Worm (Caenorhabditis elegans) whole organism, midembryonic: ENCODE data around the gene rha-1.

Experiments
- cog-1 ChIP-seq: sonication (generic microtip); optimal IDR thresholded peaks from 2 replicates; lab custom pipeline; 2016; ENCODE audit warnings: missing genetic modification characterization, missing compliant biosample characterization
- flt-1 ChIP-seq: fragments of 200-800 bp; sonication (Bioruptor generic); IDR thresholded peaks from 2 replicates; pipeline ENCODE4 v1.3.6; 2022; ENCODE audit warnings: missing genetic modification characterization, missing compliant biosample characterization
- ref-1 ChIP-seq: fragments of 200-800 bp; sonication (Bioruptor generic); conservative IDR thresholded peaks from 2 replicates; pipeline ENCODE4 v1.3.6; 2022; ENCODE audit warnings: missing genetic modification reagents, missing genetic modification characterization, missing compliant biosample characterization
- tab-1 ChIP-seq: fragments of 200-800 bp; sonication (Bioruptor generic); IDR thresholded peaks from 2 replicates; pipeline ENCODE4 v1.3.6; 2022; ENCODE audit warnings: missing genetic modification characterization, missing compliant biosample characterization
- ztf-23 ChIP-seq: fragments of 200-800 bp; sonication (Bioruptor generic); IDR thresholded peaks from 2 replicates; pipeline ENCODE4 v1.3.6; 2022; ENCODE audit warnings: missing genetic modification reagents, missing genetic modification characterization, missing compliant biosample characterization
- ztf-29 ChIP-seq: fragments of 200-800 bp; sonication (Bioruptor generic); IDR thresholded peaks from 2 replicates; pipeline ENCODE4 v1.3.6; 2022; ENCODE audit warnings: missing genetic modification reagents, missing genetic modification characterization, missing compliant biosample characterization

DNA sequence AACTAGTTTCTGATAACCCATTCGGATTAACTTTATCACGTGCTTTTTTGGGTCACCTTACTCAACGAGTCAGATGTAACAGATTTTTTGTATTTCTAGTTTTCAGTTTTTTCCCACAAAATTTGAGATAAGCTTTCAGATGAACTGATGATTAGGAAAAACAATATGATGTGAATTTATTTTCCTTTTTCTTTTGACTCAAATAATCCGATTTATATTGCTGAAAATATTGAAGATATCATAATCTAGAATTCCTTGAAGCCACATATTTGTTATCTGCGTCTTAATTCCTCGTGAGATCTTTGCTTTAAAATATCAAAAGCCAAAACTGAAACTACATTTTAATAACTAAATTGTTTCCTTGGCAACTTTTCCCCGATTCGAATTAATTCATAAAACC is 33.2 kb upstream of the rha-1 start:
- TF ChIP-seq ref-1 (GFP tag; lab: Robert Waterston, UW) = no peak
- no peak for TF ChIP-seq ztf-23 (GFP tag; lab: Robert Waterston, UW)
- no peak for TF ChIP-seq cog-1 (tag; lab: Kevin White, UChicago)
- no peak for TF ChIP-seq ztf-29 (GFP tag; lab: Robert Waterston, UW)
- TF ChIP-seq flt-1 = no peak
- TF ChIP-seq tab-1 = no peak
